Fruit fly (Drosophila melanogaster) whole organism, embryonic: ENCODE data around the gene Gr32a.

ENCODE experiments used
- Antp ChIP-seq: fragments of 200-800 bp; sonication (Bioruptor generic); optimal IDR thresholded peaks from 3 replicates; lab custom pipeline; 2016; ENCODE audit warnings: missing biosample characterization, missing genetic modification characterization
- B-H1 ChIP-seq: fragments of 200-800 bp; sonication (Bioruptor generic); IDR thresholded peaks from 3 replicates; pipeline ENCODE4 v1.3.6; 2022; ENCODE audit warnings: missing biosample characterization, missing genetic modification characterization
- CG10654 ChIP-seq: fragments of 200-800 bp; sonication (Bioruptor generic); optimal IDR thresholded peaks from 2 replicates; lab custom pipeline; 2016; ENCODE audit warnings: missing biosample characterization, missing genetic modification characterization
- CG11247 ChIP-seq: fragments of 200-800 bp; sonication (Bioruptor generic); IDR thresholded peaks from 2 replicates; pipeline ENCODE4 v1.3.6; 2022; ENCODE audit warnings: missing biosample characterization, missing genetic modification characterization
- CG14710 ChIP-seq: fragments of 200-800 bp; sonication (Bioruptor generic); optimal IDR thresholded peaks from 3 replicates; lab custom pipeline; 2019; ENCODE audit warnings: missing biosample characterization, mild to moderate bottlenecking, missing genetic modification characterization, moderate library complexity
- CG16863 ChIP-seq: fragments of 200-800 bp; sonication (Bioruptor generic); optimal IDR thresholded peaks from 3 replicates; lab custom pipeline; 2016; ENCODE audit warnings: missing biosample characterization, missing genetic modification characterization
- CG17802 ChIP-seq: fragments of 200-800 bp; sonication (Bioruptor generic); optimal IDR thresholded peaks from 2 replicates; lab custom pipeline; 2018; ENCODE audit warnings: missing biosample characterization, mild to moderate bottlenecking, missing genetic modification characterization, moderate library complexity
- CG17829 ChIP-seq: fragments of 200-800 bp; optimal IDR thresholded peaks from 2 replicates; lab custom pipeline; 2019; ENCODE audit warnings: missing biosample characterization, mild to moderate bottlenecking, missing genetic modification characterization, moderate library complexity
- CG3065 ChIP-seq: fragments of 200-800 bp; sonication (Bioruptor generic); optimal IDR thresholded peaks from 2 replicates; lab custom pipeline; 2016; ENCODE audit warnings: missing biosample characterization, missing genetic modification characterization
- CG3163 ChIP-seq: fragments of 200-800 bp; sonication (Bioruptor generic); optimal IDR thresholded peaks from 3 replicates; lab custom pipeline; 2016; ENCODE audit warnings: missing biosample characterization, missing genetic modification characterization
- CG4328 ChIP-seq: fragments of 200-800 bp; sonication (Bioruptor generic); optimal IDR thresholded peaks from 3 replicates; lab custom pipeline; 2017; ENCODE audit warnings: missing biosample characterization, missing genetic modification reagents, missing genetic modification characterization
- CG4854 ChIP-seq: fragments of 200-800 bp; sonication (Bioruptor generic); optimal IDR thresholded peaks from 2 replicates; lab custom pipeline; 2016; ENCODE audit warnings: missing biosample characterization, missing genetic modification characterization, inconsistent platforms
- CG5953 ChIP-seq: fragments of 200-800 bp; sonication (Bioruptor generic); IDR thresholded peaks from 2 replicates; pipeline ENCODE4 v1.3.6; 2022; ENCODE audit warnings: missing biosample characterization, missing genetic modification characterization
- CG7928 ChIP-seq: fragments of 200-800 bp; sonication (Bioruptor generic); optimal IDR thresholded peaks from 2 replicates; lab custom pipeline; 2017; ENCODE audit warnings: missing biosample characterization, mild to moderate bottlenecking, missing genetic modification characterization
- CG8924 ChIP-seq: fragments of 200-800 bp; optimal IDR thresholded peaks from 3 replicates; lab custom pipeline; 2019; ENCODE audit warnings: missing biosample characterization, mild to moderate bottlenecking, missing genetic modification characterization, moderate library complexity
- CG9727 ChIP-seq: fragments of 200-800 bp; sonication (Bioruptor generic); optimal IDR thresholded peaks from 3 replicates; lab custom pipeline; 2017; ENCODE audit warnings: missing biosample characterization, mild to moderate bottlenecking, missing genetic modification characterization
- D19B ChIP-seq: fragments of 200-800 bp; sonication (Bioruptor generic); optimal IDR thresholded peaks from 2 replicates; lab custom pipeline; 2017; ENCODE audit warnings: missing biosample characterization, mild to moderate bottlenecking, missing genetic modification characterization
- Dip2 ChIP-seq: fragments of 200-800 bp; sonication (Bioruptor generic); IDR thresholded peaks from 2 replicates; pipeline ENCODE4 v1.3.6; 2022; ENCODE audit warnings: missing biosample characterization, missing genetic modification characterization
- ERR ChIP-seq: fragments of 200-800 bp; sonication (Bioruptor generic); optimal IDR thresholded peaks from 2 replicates; lab custom pipeline; 2016; ENCODE audit warnings: missing biosample characterization, missing genetic modification characterization
- GATAe ChIP-seq: fragments of 200-800 bp; sonication (Bioruptor generic); conservative IDR thresholded peaks from 2 replicates; pipeline ENCODE4 v1.3.6; 2022; ENCODE audit warnings: missing biosample characterization, missing genetic modification characterization
- Hey ChIP-seq: fragments of 200-800 bp; sonication (Bioruptor generic); optimal IDR thresholded peaks from 3 replicates; lab custom pipeline; 2018; ENCODE audit warnings: missing biosample characterization, mild to moderate bottlenecking, missing genetic modification characterization
- Lhr ChIP-seq: fragments of 200-800 bp; sonication (Bioruptor generic); optimal IDR thresholded peaks from 3 replicates; lab custom pipeline; 2017; ENCODE audit warnings: mild to moderate bottlenecking, missing biosample characterization, missing genetic modification reagents, missing genetic modification characterization
- Myb ChIP-seq: fragments of 200-800 bp; sonication (Bioruptor generic); optimal IDR thresholded peaks from 2 replicates; lab custom pipeline; 2016; ENCODE audit warnings: missing biosample characterization, missing genetic modification characterization
- NC2α ChIP-seq: fragments of 200-800 bp; sonication (Bioruptor generic); optimal IDR thresholded peaks from 2 replicates; lab custom pipeline; 2016; ENCODE audit warnings: missing biosample characterization, missing genetic modification characterization
- Nf-YC ChIP-seq: fragments of 200-800 bp; optimal IDR thresholded peaks from 3 replicates; lab custom pipeline; 2019; ENCODE audit warnings: missing biosample characterization, mild to moderate bottlenecking, missing genetic modification characterization, moderate library complexity
- NfI ChIP-seq: fragments of 200-800 bp; sonication (Bioruptor generic); optimal IDR thresholded peaks from 3 replicates; lab custom pipeline; 2018; ENCODE audit warnings: missing biosample characterization, mild to moderate bottlenecking, missing genetic modification characterization, moderate library complexity
- Opbp ChIP-seq: fragments of 200-800 bp; sonication (Bioruptor generic); IDR thresholded peaks from 3 replicates; pipeline ENCODE4 v1.3.6; 2022; ENCODE audit warnings: missing biosample characterization, missing genetic modification characterization; ENCODE audit not compliant: partially characterized antibody
- Rx ChIP-seq: fragments of 200-800 bp; sonication (Bioruptor generic); IDR thresholded peaks from 2 replicates; pipeline ENCODE4 v1.3.6; 2022; ENCODE audit warnings: missing biosample characterization, missing genetic modification characterization
- Usf ChIP-seq: fragments of 200-800 bp; sonication (Bioruptor generic); optimal IDR thresholded peaks from 2 replicates; lab custom pipeline; 2017; ENCODE audit warnings: missing genotype, missing biosample characterization, missing genetic modification characterization
- Vsx1 ChIP-seq: fragments of 200-800 bp; sonication (Bioruptor generic); optimal IDR thresholded peaks from 2 replicates; lab custom pipeline; 2017; ENCODE audit warnings: missing biosample characterization, mild to moderate bottlenecking, missing genetic modification characterization, missing genetic modification reagents
- abd-A ChIP-seq: fragments of 200-800 bp; sonication (Bioruptor generic); optimal IDR thresholded peaks from 3 replicates; lab custom pipeline; 2019; ENCODE audit warnings: missing biosample characterization, mild to moderate bottlenecking, missing genetic modification characterization, moderate library complexity
- amos ChIP-seq: fragments of 200-800 bp; sonication (Bioruptor generic); IDR thresholded peaks from 2 replicates; pipeline ENCODE4 v1.3.6; 2022; ENCODE audit warnings: missing biosample characterization, missing genetic modification characterization; ENCODE audit not compliant: partially characterized antibody
- ash1 ChIP-seq: fragments of 200-800 bp; sonication (Bioruptor generic); optimal IDR thresholded peaks from 2 replicates; lab custom pipeline; 2018; ENCODE audit warnings: missing biosample characterization, mild to moderate bottlenecking, missing genetic modification characterization
- chinmo ChIP-seq: fragments of 200-800 bp; sonication (Bioruptor generic); IDR thresholded peaks from 4 replicates; pipeline ENCODE4 v1.3.6; 2022; ENCODE audit warnings: missing biosample characterization, missing genetic modification characterization; ENCODE audit not compliant: partially characterized antibody
- dmrt11E ChIP-seq: fragments of 200-800 bp; sonication (Bioruptor generic); optimal IDR thresholded peaks from 3 replicates; lab custom pipeline; 2018; ENCODE audit warnings: missing biosample characterization, mild to moderate bottlenecking, missing genetic modification characterization, moderate library complexity
- exex ChIP-seq: fragments of 200-800 bp; sonication (Bioruptor generic); optimal IDR thresholded peaks from 4 replicates; lab custom pipeline; 2018; ENCODE audit warnings: missing biosample characterization, mild to moderate bottlenecking, missing genetic modification characterization, moderate library complexity
- fd102C ChIP-seq: fragments of 200-800 bp; sonication (Bioruptor generic); optimal IDR thresholded peaks from 2 replicates; lab custom pipeline; 2018; ENCODE audit warnings: missing biosample characterization, mild to moderate bottlenecking, missing genetic modification characterization, moderate library complexity
- fd3F ChIP-seq: fragments of 200-800 bp; sonication (Bioruptor generic); optimal IDR thresholded peaks from 2 replicates; lab custom pipeline; 2018; ENCODE audit warnings: missing biosample characterization, mild to moderate bottlenecking, missing genetic modification characterization, moderate library complexity
- gcm2 ChIP-seq: fragments of 200-800 bp; sonication (Bioruptor generic); optimal IDR thresholded peaks from 2 replicates; lab custom pipeline; 2016; ENCODE audit warnings: missing biosample characterization, missing genetic modification characterization
- gfzf ChIP-seq: fragments of 200-800 bp; sonication (Bioruptor generic); optimal IDR thresholded peaks from 2 replicates; lab custom pipeline; 2016; ENCODE audit warnings: missing biosample characterization, mild to moderate bottlenecking, missing genetic modification characterization, moderate library complexity
- grau ChIP-seq: fragments of 200-800 bp; optimal IDR thresholded peaks from 3 replicates; lab custom pipeline; 2019; ENCODE audit warnings: missing biosample characterization, mild to moderate bottlenecking, missing genetic modification characterization, moderate library complexity
- gt ChIP-seq: fragments of 200-800 bp; sonication (Bioruptor generic); IDR thresholded peaks from 2 replicates; pipeline ENCODE4 v1.3.6; 2022; ENCODE audit warnings: missing biosample characterization, missing genetic modification characterization
- ind ChIP-seq: fragments of 200-800 bp; sonication (Bioruptor generic); optimal IDR thresholded peaks from 3 replicates; lab custom pipeline; 2016; ENCODE audit warnings: missing biosample characterization, missing genetic modification characterization
- nmo ChIP-seq: fragments of 200-800 bp; sonication (Bioruptor generic); optimal IDR thresholded peaks from 2 replicates; lab custom pipeline; 2018; ENCODE audit warnings: missing biosample characterization, mild to moderate bottlenecking, missing genetic modification characterization, moderate library complexity
- row ChIP-seq: fragments of 200-800 bp; sonication (Bioruptor generic); IDR thresholded peaks from 3 replicates; pipeline ENCODE4 v1.3.6; 2022; ENCODE audit warnings: missing biosample characterization, missing genetic modification characterization
- sd ChIP-seq: fragments of 200-800 bp; sonication (Bioruptor generic); optimal IDR thresholded peaks from 3 replicates; lab custom pipeline; 2018; ENCODE audit warnings: missing biosample characterization, mild to moderate bottlenecking, missing genetic modification characterization, moderate library complexity
- sob ChIP-seq: fragments of 200-800 bp; sonication (Bioruptor generic); IDR thresholded peaks from 2 replicates; pipeline ENCODE4 v1.3.6; 2022; ENCODE audit warnings: missing biosample characterization, missing genetic modification characterization
- tin ChIP-seq: fragments of 200-800 bp; sonication (Bioruptor generic); optimal IDR thresholded peaks from 3 replicates; lab custom pipeline; 2016; ENCODE audit warnings: missing biosample characterization, missing genetic modification characterization
- trem ChIP-seq: fragments of 200-800 bp; optimal IDR thresholded peaks from 3 replicates; lab custom pipeline; 2019; ENCODE audit warnings: missing biosample characterization, mild to moderate bottlenecking, missing genetic modification characterization, moderate library complexity
- tx ChIP-seq: fragments of 200-800 bp; sonication (Bioruptor generic); optimal IDR thresholded peaks from 2 replicates; lab custom pipeline; 2016; ENCODE audit warnings: missing biosample characterization, missing genetic modification characterization
- yki ChIP-seq: fragments of >200 bp; optimal IDR thresholded peaks from 3 replicates; lab custom pipeline; 2018

Gene Gr32a

dm6 chr2L:11113011-11113528 is 744 bp upstream of the Gr32a start, which contains the start of gene Idua (continued):
- no peak for TF ChIP-seq abd-A (tag; lab: Kevin White, UChicago)
- TF ChIP-seq exex, result no peak
- TF ChIP-seq B-H1, result peak; percentile 16; the same call in 1 of the 3 replicates
- no peak for TF ChIP-seq Usf (GFP tag; lab: Kevin White, UChicago)
- peak; percentile 81 for TF ChIP-seq CG8924
- peak; percentile 53 for TF ChIP-seq fd3F (GFP tag; lab: Kevin White, UChicago)
- 0 out of 4 replicates have a peak, but pooled peaks have one; percentile 48 for TF ChIP-seq chinmo (GFP tag; lab: Robert Waterston, UW)
- no peak for TF ChIP-seq Vsx1 (GFP tag; lab: Kevin White, UChicago)
- no peak for TF ChIP-seq CG7928
- TF ChIP-seq gfzf, result no peak
- TF ChIP-seq grau, result peak; percentile 83
- peak; percentile 58 for TF ChIP-seq CG17829 (tag; lab: Kevin White, UChicago)
- no peak for TF ChIP-seq Antp (GFP tag; lab: Kevin White, UChicago)
- TF ChIP-seq Opbp, result no peak
- TF ChIP-seq GATAe, result no peak
- peak; percentile 41 for TF ChIP-seq CG4328
- TF ChIP-seq CG16863 (GFP tag; lab: Kevin White, UChicago), result peak; percentile 27
- no peak for TF ChIP-seq CG11247 (GFP tag; lab: Robert Waterston, UW)
- TF ChIP-seq nmo (GFP tag; lab: Kevin White, UChicago), result peak; percentile 77
- TF ChIP-seq sob (GFP tag; lab: Robert Waterston, UW), result peak; percentile 34; the same call in 1 of the 2 replicates
- TF ChIP-seq row (GFP tag; lab: Robert Waterston, UW), result peak; percentile 78
- TF ChIP-seq CG9727 (GFP tag; lab: Kevin White, UChicago), result peak; percentile 82
- TF ChIP-seq Hey (tag; lab: Kevin White, UChicago), result peak; percentile 65
- no peak for TF ChIP-seq Dip2 (GFP tag; lab: Robert Waterston, UW)
- TF ChIP-seq ind (GFP tag; lab: Kevin White, UChicago), result peak; percentile 61
- no peak for TF ChIP-seq yki
- TF ChIP-seq tx (GFP tag; lab: Kevin White, UChicago), result no peak
- TF ChIP-seq CG17802, result no peak
- no peak for TF ChIP-seq fd102C (GFP tag; lab: Kevin White, UChicago)
- no peak for TF ChIP-seq Nf-YC (tag; lab: Kevin White, UChicago)
- peak; percentile 7 for TF ChIP-seq CG4854 (GFP tag; lab: Kevin White, UChicago)
- TF ChIP-seq ERR, result no peak
- peak; percentile 22; the same call in 1 of the 2 replicates for TF ChIP-seq Rx (GFP tag; lab: Robert Waterston, UW)
- peak; percentile 33 for TF ChIP-seq D19B
- peak; percentile 48 for TF ChIP-seq CG14710 (tag; lab: Kevin White, UChicago)
- TF ChIP-seq Myb (GFP tag; lab: Kevin White, UChicago), result peak; percentile 11
- TF ChIP-seq gcm2 (GFP tag; lab: Kevin White, UChicago), result no peak
- TF ChIP-seq CG10654 (GFP tag; lab: Kevin White, UChicago), result peak; percentile 24
- TF ChIP-seq NfI, result peak; percentile 69
- no peak for TF ChIP-seq gt (GFP tag; lab: Robert Waterston, UW)
- no peak for TF ChIP-seq Lhr
- TF ChIP-seq tin, result peak; percentile 68
- no peak for TF ChIP-seq amos (GFP tag; lab: Robert Waterston, UW)
- no peak for TF ChIP-seq CG3163 (GFP tag; lab: Kevin White, UChicago)
- TF ChIP-seq CG5953 (GFP tag; lab: Robert Waterston, UW), result no peak
- no peak for TF ChIP-seq NC2α
- TF ChIP-seq sd (tag; lab: Kevin White, UChicago), result no peak
- no peak for TF ChIP-seq CG3065 (GFP tag; lab: Kevin White, UChicago)
- TF ChIP-seq trem, result peak; percentile 36
- TF ChIP-seq dmrt11E (tag; lab: Kevin White, UChicago), result peak; percentile 33
- no peak for TF ChIP-seq ash1 (GFP tag; lab: Kevin White, UChicago)
